Fruit fly (Drosophila melanogaster): ENCODE measurements around the gene CG14395.

CG14395 gene

dm6 chr3R:12681275-12681674, 18.6 kb downstream of the CG14395 start, which contains the start of gene Cyp313a4:
Cyp313a4 (minus strand) TSS chr3R:12681375.
- TF ChIP-seq CG17801 (GFP tag; optimal IDR thresholded peaks at IDR 0.05; ENCODE audit: partially characterized antibody): no peak

dm6 chr3R:12685290-12685689, 22.7 kb downstream of the CG14395 start:
- no peak for TF ChIP-seq CG17801 (GFP tag; optimal IDR thresholded peaks at IDR 0.05; ENCODE audit: partially characterized antibody)

DNA sequence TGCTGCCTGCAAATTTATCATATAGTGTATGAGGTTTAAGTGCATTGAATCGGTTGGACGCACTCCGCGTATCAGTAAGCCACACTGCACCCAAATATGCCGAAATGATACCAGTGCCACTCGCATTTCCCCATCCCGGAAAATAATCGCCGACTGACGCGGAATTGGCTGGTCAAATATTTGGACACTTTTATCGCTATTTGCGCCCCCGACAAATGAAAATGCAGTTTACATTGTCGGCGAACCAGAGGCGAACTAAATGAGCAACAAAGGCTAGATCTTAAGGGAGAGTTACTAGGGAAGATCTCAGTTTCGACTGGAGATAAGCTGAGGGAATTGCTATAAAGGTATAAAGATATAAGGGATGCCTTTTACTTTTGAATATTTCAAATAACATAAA, 25.5 kb downstream of the CG14395 start:
- TF ChIP-seq CG17801 (GFP tag; optimal IDR thresholded peaks at IDR 0.05; ENCODE audit: partially characterized antibody): no peak

- TF ChIP-seq CG17801 (GFP tag; optimal IDR thresholded peaks at IDR 0.05; ENCODE audit: partially characterized antibody): no peak
Observed at dm6 chr3R:12688672-12689417, 26.2 kb downstream of the CG14395 start, which contains the start of gene kar. kar (minus strand) TSS chr3R:12689367.

- no peak for TF ChIP-seq CG17801 (GFP tag; optimal IDR thresholded peaks at IDR 0.05; ENCODE audit: partially characterized antibody)
Observed at dm6 chr3R:12691422-12692101, 28.9 kb downstream of the CG14395 start, which contains the start of gene Arp1. Arp1 (plus strand) TSS chr3R:12691743.

DNA sequence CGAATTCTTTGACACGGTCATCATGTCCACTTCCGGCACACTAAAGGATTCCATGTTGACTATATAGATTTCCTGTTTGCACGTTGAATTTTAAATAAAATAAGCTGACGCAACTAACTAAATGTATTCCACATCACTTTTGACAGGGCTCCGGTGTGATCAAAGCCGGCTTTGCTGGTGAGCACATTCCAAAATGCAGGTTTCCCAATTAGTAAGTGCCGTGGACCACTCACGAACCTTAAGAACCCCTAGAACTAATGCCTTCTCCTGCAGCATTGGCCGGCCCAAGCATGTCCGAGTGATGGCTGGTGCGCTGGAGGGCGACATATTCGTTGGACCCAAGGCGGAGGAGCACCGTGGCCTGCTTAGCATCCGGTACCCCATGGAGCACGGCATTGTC, 29.9 kb downstream of the CG14395 start, which contains the start of gene CG31347:
CG31347 (minus strand) TSS at position 101 of the 400 bp plus-strand sequence.
- TF ChIP-seq CG17801 (GFP tag; optimal IDR thresholded peaks at IDR 0.05; ENCODE audit: partially characterized antibody): no peak

- TF ChIP-seq CG17801 (GFP tag; optimal IDR thresholded peaks at IDR 0.05; ENCODE audit: partially characterized antibody): no peak
Observed at dm6 chr3R:12694742-12695141, 32.1 kb downstream of the CG14395 start, which contains the start of the genes CG14391 and NijC. CG14391 (minus strand) TSS chr3R:12694842. NijC (plus strand) TSS chr3R:12695129.

DNA sequence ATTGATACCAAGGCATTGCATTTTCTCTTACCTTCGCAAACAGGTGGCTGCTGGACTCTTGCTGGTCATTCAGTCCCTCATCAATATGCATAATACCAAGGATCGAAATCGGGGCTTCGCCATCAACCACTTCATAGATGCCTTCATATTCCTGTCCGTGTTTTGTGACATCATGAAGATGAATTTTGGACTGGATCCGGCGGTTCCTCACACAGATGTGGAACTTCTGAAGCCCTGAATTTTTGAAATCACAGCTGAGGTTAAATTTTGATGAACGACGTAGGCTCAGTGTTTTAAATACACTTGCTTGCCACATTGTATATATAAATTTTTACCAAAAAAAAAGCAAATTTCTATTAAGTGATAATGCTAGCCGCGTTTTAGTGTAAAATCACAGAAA, 34.4 kb downstream of the CG14395 start, which contains the start of gene Past1:
Past1 (plus strand) TSS at position 301 of the 400 bp plus-strand sequence.
- TF ChIP-seq CG17801 (GFP tag; optimal IDR thresholded peaks at IDR 0.05; ENCODE audit: partially characterized antibody): no peak

dm6 chr3R:12697571-12698039, 35.0 kb downstream of the CG14395 start:
- no peak for TF ChIP-seq CG17801 (GFP tag; optimal IDR thresholded peaks at IDR 0.05; ENCODE audit: partially characterized antibody)

dm6 chr3R:12698363-12698762, 35.7 kb downstream of the CG14395 start:
- TF ChIP-seq CG17801 (GFP tag; optimal IDR thresholded peaks at IDR 0.05; ENCODE audit: partially characterized antibody): no peak

DNA sequence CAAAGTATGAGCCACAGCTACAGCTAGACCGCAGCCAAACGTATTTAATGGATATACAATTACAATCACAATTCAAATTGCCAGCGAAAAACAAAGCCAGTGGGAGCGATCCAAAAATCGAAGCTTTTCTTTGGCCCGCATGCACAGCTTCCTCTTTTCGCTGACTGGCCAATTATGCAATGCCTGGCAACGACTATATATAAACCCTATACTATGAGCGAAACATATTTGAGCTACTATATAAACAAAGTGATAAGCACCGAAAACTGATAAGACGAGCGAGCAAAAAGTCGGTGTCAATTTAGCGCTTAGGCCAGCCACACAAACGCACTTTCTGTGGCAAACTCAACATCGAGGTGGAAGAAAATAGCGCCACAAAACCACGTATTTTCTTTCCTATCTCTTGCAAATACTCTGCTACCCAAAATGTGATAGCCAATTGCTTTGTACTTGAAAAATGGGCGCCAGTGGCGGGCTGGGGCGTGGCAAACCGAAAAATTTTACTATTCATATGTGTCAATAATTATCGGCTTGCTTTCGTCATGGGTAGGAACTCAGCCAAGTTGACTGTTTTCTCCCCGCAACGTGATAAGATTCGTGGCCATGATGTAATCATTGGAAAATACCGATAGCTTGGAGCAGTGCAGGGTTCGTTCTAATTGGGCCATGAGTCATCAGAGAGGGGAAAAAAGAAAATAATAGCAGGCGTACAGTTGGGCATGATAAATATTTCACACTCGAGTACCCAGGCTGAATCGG, 37.2 kb downstream of the CG14395 start:
- TF ChIP-seq CG17801 (GFP tag; optimal IDR thresholded peaks at IDR 0.05; ENCODE audit: partially characterized antibody): no peak

DNA sequence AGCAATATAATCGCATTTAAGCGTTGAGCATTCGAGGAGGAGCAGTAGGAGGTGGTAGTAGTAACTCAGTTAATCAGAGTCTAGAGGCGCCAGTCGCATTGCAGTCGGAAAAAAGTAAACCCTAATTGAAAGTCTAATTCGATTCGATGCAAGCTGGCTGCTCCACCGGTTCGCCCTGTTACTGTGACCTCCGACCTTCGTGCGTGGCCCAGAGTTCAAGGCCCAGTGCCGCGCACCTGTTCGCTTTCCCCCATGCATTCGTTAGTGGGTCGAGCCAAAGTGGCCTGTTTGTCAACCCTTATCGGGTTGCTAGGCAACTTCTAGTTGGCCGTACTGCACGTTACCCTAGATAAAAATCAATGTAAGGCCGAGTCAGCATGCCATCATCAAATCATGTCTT, 37.8 kb downstream of the CG14395 start:
- TF ChIP-seq CG17801 (GFP tag; optimal IDR thresholded peaks at IDR 0.05; ENCODE audit: partially characterized antibody): no peak

DNA sequence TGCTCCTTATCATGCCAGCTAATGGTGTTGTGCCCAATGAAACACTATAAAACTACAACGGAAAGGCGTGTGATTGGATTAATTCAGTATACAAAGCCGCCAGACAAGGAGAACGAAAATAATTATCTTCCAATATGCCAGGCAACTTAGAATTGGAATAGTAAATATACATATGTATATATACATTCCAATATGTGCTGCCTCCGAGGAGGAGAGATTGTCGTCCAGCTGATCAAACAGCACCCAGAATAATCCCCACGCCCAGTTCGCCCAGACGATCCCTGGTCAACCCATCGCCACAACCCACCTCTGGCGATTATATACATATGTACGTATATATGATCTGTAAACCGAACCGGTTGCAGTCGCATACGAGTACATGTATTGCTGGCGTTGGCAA, 38.6 kb downstream of the CG14395 start:
- TF ChIP-seq CG17801 (GFP tag; optimal IDR thresholded peaks at IDR 0.05; ENCODE audit: partially characterized antibody): no peak

DNA sequence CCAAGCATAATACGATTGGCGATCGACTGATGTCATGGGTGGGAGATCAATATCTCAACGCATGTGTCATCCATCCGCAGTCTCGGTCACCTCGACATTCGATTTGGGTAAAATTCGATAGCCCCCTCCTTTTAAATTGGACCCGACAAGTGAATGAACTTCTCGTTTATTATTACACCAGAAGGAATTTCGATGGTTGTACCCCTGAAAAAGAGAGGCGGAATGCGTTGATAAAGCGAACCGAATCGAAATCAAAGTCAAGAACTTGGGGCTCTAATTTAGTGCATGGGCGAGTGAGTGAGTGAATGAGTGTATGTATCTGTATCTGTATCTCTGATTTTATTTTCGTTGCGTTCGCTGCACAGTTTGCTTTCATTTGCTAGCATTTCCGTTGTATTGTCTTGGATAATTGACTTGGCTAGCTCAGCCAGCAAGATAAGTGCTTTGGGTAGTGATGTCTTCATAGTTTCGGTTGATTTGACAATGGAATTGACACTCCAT, 39.4 kb downstream of the CG14395 start:
- no peak for TF ChIP-seq CG17801 (GFP tag; optimal IDR thresholded peaks at IDR 0.05; ENCODE audit: partially characterized antibody)

dm6 chr3R:12704861-12705260, 42.2 kb downstream of the CG14395 start, which contains the start of gene CG12279:
CG12279 (plus strand) TSS chr3R:12705094.
- no peak for TF ChIP-seq CG17801 (GFP tag; optimal IDR thresholded peaks at IDR 0.05; ENCODE audit: partially characterized antibody)

All from ovary, adult (tissue).